Worm (Caenorhabditis elegans): ENCODE results near the gene Y97E10C.1.

Y97E10C.1 gene

ce11 chrV:7749708-7750107 is 21.0 kb downstream of the Y97E10C.1 start:
- TF ChIP-seq sdc-2 (tag; optimal IDR thresholded peaks at IDR 0.05) (no peak), ceh-14 (tag; optimal IDR thresholded peaks at IDR 0.05) (no peak)

ce11 chrV:7754557-7754956 is 25.9 kb downstream of the Y97E10C.1 start, which contains the start of gene T05B11.4:
T05B11.4 (minus strand) TSS chrV:7754657.
- no peak for TF ChIP-seq pha-2 (tag; optimal IDR thresholded peaks at IDR 0.05)
- no peak for TF ChIP-seq rnt-1 (tag; optimal IDR thresholded peaks at IDR 0.05)
- TF ChIP-seq ceh-9 (tag; optimal IDR thresholded peaks at IDR 0.05), result no peak

- TF ChIP-seq lin-11 (tag; optimal IDR thresholded peaks at IDR 0.05) (no peak), ceh-6 (GFP tag; optimal IDR thresholded peaks at IDR 0.05) (no peak), elt-2 (tag; optimal IDR thresholded peaks at IDR 0.05) (peak; percentile 79)
These were observed 27.3 kb downstream of the Y97E10C.1 start for ce11 chrV:7755991-7756390.

- TF ChIP-seq ceh-24 (tag; optimal IDR thresholded peaks at IDR 0.05) (no peak), hlh-8 (tag; optimal IDR thresholded peaks at IDR 0.05) (no peak), mec-3 (tag; optimal IDR thresholded peaks at IDR 0.05; ENCODE audit: borderline replicate concordance) (no peak), ceh-18 (tag; optimal IDR thresholded peaks at IDR 0.05) (peak; percentile 45), unc-55 (GFP tag; optimal IDR thresholded peaks at IDR 0.05) (peak; percentile 65), ceh-22 (tag; optimal IDR thresholded peaks at IDR 0.05) (no peak), unc-42 (tag; optimal IDR thresholded peaks at IDR 0.05) (peak; percentile 73), hlh-13 (GFP tag; optimal IDR thresholded peaks at IDR 0.05) (no peak), ceh-2 (tag; optimal IDR thresholded peaks at IDR 0.05) (no peak), hlh-30 (tag; optimal IDR thresholded peaks at IDR 0.05; ENCODE audit: insufficient read depth) (peak; percentile 0)
These were observed 30.6 kb downstream of the Y97E10C.1 start for ce11 chrV:7759270-7759669.

- TF ChIP-seq mec-3 (tag; optimal IDR thresholded peaks at IDR 0.05; ENCODE audit: borderline replicate concordance) (no peak), ttx-3 (tag; optimal IDR thresholded peaks at IDR 0.05) (no peak), hlh-6 (tag; optimal IDR thresholded peaks at IDR 0.05) (no peak), K09A11.1 (tag; optimal IDR thresholded peaks at IDR 0.05; ENCODE audit: insufficient read depth) (no peak), ceh-24 (tag; optimal IDR thresholded peaks at IDR 0.05) (no peak), ceh-48 (tag; optimal IDR thresholded peaks at IDR 0.05) (no peak), ceh-9 (tag; optimal IDR thresholded peaks at IDR 0.05) (no peak), ahr-1 (tag; optimal IDR thresholded peaks at IDR 0.05) (no peak), ceh-19 (GFP tag; optimal IDR thresholded peaks at IDR 0.05) (no peak), ceh-14 (tag; optimal IDR thresholded peaks at IDR 0.05) (no peak), lin-11 (tag; optimal IDR thresholded peaks at IDR 0.05) (no peak), nfya-1 (tag; optimal IDR thresholded peaks at IDR 0.05) (no peak), hlh-13 (GFP tag; optimal IDR thresholded peaks at IDR 0.05) (no peak), elt-4 (tag; optimal IDR thresholded peaks at IDR 0.05) (no peak), fkh-6 (tag; optimal IDR thresholded peaks at IDR 0.05) (no peak), ztf-16 (tag; optimal IDR thresholded peaks at IDR 0.05) (no peak), C08G9.2 (tag; optimal IDR thresholded peaks at IDR 0.05) (no peak), pha-2 (tag; optimal IDR thresholded peaks at IDR 0.05) (no peak), odd-2 (tag; optimal IDR thresholded peaks at IDR 0.05) (no peak)
These were observed 31.5 kb downstream of the Y97E10C.1 start, which contains the start of gene hint-3 for ce11 chrV:7760174-7760573. hint-3 (plus strand) TSS chrV:7760474.

ce11 chrV:7761906-7762305 is 33.2 kb downstream of the Y97E10C.1 start:
- TF ChIP-seq ceh-48 (tag; optimal IDR thresholded peaks at IDR 0.05) (no peak), pros-1 (tag; optimal IDR thresholded peaks at IDR 0.05) (no peak), tbx-7 (tag; optimal IDR thresholded peaks at IDR 0.05) (no peak), nfya-1 (tag; optimal IDR thresholded peaks at IDR 0.05) (peak; percentile 78), ets-4 (tag; optimal IDR thresholded peaks at IDR 0.05) (no peak)
